Worm (Caenorhabditis elegans) whole organism, late embryonic: Measurements from ENCODE around the gene T05C3.6.

ENCODE experiments used
- C38D4.7 ChIP-seq: fragments of 200-800 bp; sonication (Bioruptor generic); optimal IDR thresholded peaks from 2 replicates; lab custom pipeline; 2018; ENCODE audit warnings: mild to moderate bottlenecking, missing genetic modification characterization, moderate library complexity, missing compliant biosample characterization
- F13H6.1 ChIP-seq: sonication (generic microtip); optimal IDR thresholded peaks from 2 replicates; lab custom pipeline; 2016; ENCODE audit warnings: missing genetic modification characterization, missing compliant biosample characterization
- ceh-19 ChIP-seq: fragments of 200-800 bp; sonication (Bioruptor generic); optimal IDR thresholded peaks from 2 replicates; lab custom pipeline; 2018; ENCODE audit warnings: mild to moderate bottlenecking, missing genetic modification characterization, missing compliant biosample characterization
- dmd-4 ChIP-seq: sonication (generic microtip); optimal IDR thresholded peaks from 2 replicates; lab custom pipeline; 2016; ENCODE audit warnings: borderline replicate concordance, missing genetic modification characterization, missing compliant biosample characterization
- fkh-10 ChIP-seq: fragments of 150-350 bp; optimal IDR thresholded peaks from 2 replicates; lab custom pipeline; 2014; ENCODE audit warnings: missing biosample characterization, missing genetic modification reagents, missing genetic modification characterization
- mec-3 ChIP-seq: sonication (generic microtip); optimal IDR thresholded peaks from 2 replicates; lab custom pipeline; 2016; ENCODE audit warnings: borderline replicate concordance, missing genetic modification characterization, missing compliant biosample characterization
- nfya-1 ChIP-seq: sonication (generic microtip); optimal IDR thresholded peaks from 2 replicates; lab custom pipeline; 2017; ENCODE audit warnings: missing genetic modification characterization, mild to moderate bottlenecking, missing compliant biosample characterization, antibody characterized with exemption, moderate library complexity
- nhr-11 ChIP-seq: fragments of 150-350 bp; optimal IDR thresholded peaks from 2 replicates; lab custom pipeline; 2014; ENCODE audit warnings: missing biosample characterization, missing genetic modification characterization
- pag-3 ChIP-seq: sonication (generic microtip); optimal IDR thresholded peaks from 2 replicates; lab custom pipeline; 2016; ENCODE audit warnings: missing compliant biosample characterization, missing genetic modification characterization, borderline replicate concordance
- sox-2 ChIP-seq: fragments of 200-800 bp; sonication (Bioruptor generic); IDR thresholded peaks from 2 replicates; pipeline ENCODE4 v1.3.6; 2022; ENCODE audit warnings: missing genetic modification reagents, missing genetic modification characterization, missing compliant biosample characterization
- unc-3 ChIP-seq, 2 experiments: fragments of 200-800 bp in 1 of 2; sonication (Bioruptor generic) in 1 of 2; sonication (generic microtip) in 1 of 2; conservative IDR thresholded peaks in 1 of 2; optimal IDR thresholded peaks in 1 of 2; 2 replicates each; pipeline versions ENCODE4 v1.3.6 to Lab custom; 2016 to 2022; ENCODE audit warnings: missing compliant biosample characterization in 2 of 2, missing genetic modification characterization in 2 of 2, missing genetic modification reagents in 1 of 2

ce11 chrV:5490205-5490604 is at the start of gene T05C3.6:
- TF ChIP-seq C38D4.7 (GFP tag; lab: Kevin White, UChicago): no peak
- TF ChIP-seq pag-3 (tag; lab: Kevin White, UChicago): no peak
- no peak for TF ChIP-seq mec-3 (tag; lab: Kevin White, UChicago)
- TF ChIP-seq dmd-4 (tag; lab: Kevin White, UChicago): no peak
- no peak for TF ChIP-seq F13H6.1 (tag; lab: Kevin White, UChicago)
- no peak for TF ChIP-seq sox-2 (GFP tag; lab: Robert Waterston, UW)
- no peak for TF ChIP-seq unc-3 (GFP tag; conservative IDR thresholded peaks at IDR 0.05; lab: Robert Waterston, UW)
- TF ChIP-seq unc-3 (tag; optimal IDR thresholded peaks at IDR 0.05; lab: Kevin White, UChicago): no peak
- no peak for TF ChIP-seq fkh-10 (GFP tag; lab: Kevin White, UChicago)
- no peak for TF ChIP-seq nfya-1 (tag; lab: Kevin White, UChicago)
- TF ChIP-seq nhr-11: no peak
- no peak for TF ChIP-seq ceh-19 (GFP tag; lab: Kevin White, UChicago)
